Worm (Caenorhabditis elegans) whole organism, L4 larva: Measurements from ENCODE around the gene ncx-3.
"Not testable (repeated sequence)": the region's sequence is repeated elsewhere in the genome, so short reads cannot be mapped to it uniquely, and the experiment has no call there.

ENCODE experiments used
- aly-2 ChIP-seq: sonication (generic microtip); optimal IDR thresholded peaks from 2 replicates; lab custom pipeline; 2018; ENCODE audit warnings: missing biosample characterization, missing genetic modification characterization
- ceh-20 ChIP-seq: fragments of 200-800 bp; sonication (Bioruptor generic); IDR thresholded peaks from 2 replicates; pipeline ENCODE4 v1.3.6; 2022; ENCODE audit warnings: missing genetic modification reagents, missing genetic modification characterization, missing compliant biosample characterization
- ceh-28 ChIP-seq: fragments of 150-350 bp; optimal IDR thresholded peaks from 2 replicates; lab custom pipeline; 2014; ENCODE audit warnings: missing biosample characterization, missing genetic modification reagents, missing genetic modification characterization
- daf-12 ChIP-seq: fragments of 150-350 bp; optimal IDR thresholded peaks from 2 replicates; lab custom pipeline; 2014; ENCODE audit warnings: missing biosample characterization, missing genetic modification reagents, missing genetic modification characterization
- lin-39 ChIP-seq: fragments of 150-350 bp; optimal IDR thresholded peaks from 2 replicates; lab custom pipeline; 2014; ENCODE audit warnings: missing biosample characterization, missing genetic modification reagents, missing genetic modification characterization
- lir-3 ChIP-seq: sonication (generic microtip); optimal IDR thresholded peaks from 2 replicates; lab custom pipeline; 2016; ENCODE audit warnings: mild to moderate bottlenecking, missing genetic modification characterization, missing compliant biosample characterization
- nhr-42 ChIP-seq: fragments of 200-800 bp; sonication (Bioruptor generic); IDR thresholded peaks from 2 replicates; pipeline ENCODE4 v1.3.6; 2022; ENCODE audit warnings: missing genetic modification characterization, missing compliant biosample characterization
- nhr-76 ChIP-seq: fragments of 150-350 bp; optimal IDR thresholded peaks from 2 replicates; lab custom pipeline; 2014; ENCODE audit warnings: missing biosample characterization, missing genetic modification characterization
- skn-1 ChIP-seq: fragments of 150-350 bp; optimal IDR thresholded peaks from 2 replicates; lab custom pipeline; 2014; ENCODE audit warnings: missing biosample characterization, missing genetic modification characterization
- unc-39 ChIP-seq: sonication (generic microtip); optimal IDR thresholded peaks from 2 replicates; lab custom pipeline; 2017; ENCODE audit warnings: missing biosample characterization, missing genetic modification characterization
- unc-62 ChIP-seq, 3 experiments: fragments of 150-350 bp in 1 of 3; sonication (generic microtip); optimal IDR thresholded peaks in 2 of 3; peaks in 1 of 3; 1 replicate in 1 of 3; 2 replicates in 2 of 3; lab custom pipeline; 2014 to 2017; ENCODE audit warnings: missing biosample characterization in 3 of 3, missing genetic modification characterization in 3 of 3, missing genetic modification reagents in 3 of 3, missing genotype in 1 of 3

ce11 chrIV:10751740-10752139, 35.3 kb downstream of the ncx-3 start, which contains the start of gene T25B9.2:
- not testable (repeated sequence) for TF ChIP-seq aly-2 (tag; lab: Kevin White, UChicago); lir-3 (tag; lab: Kevin White, UChicago); daf-12 (tag; lab: Kevin White, UChicago); nhr-42 (GFP tag; lab: Robert Waterston, UW); unc-39 (tag; lab: Kevin White, UChicago); nhr-76 (tag; lab: Kevin White, UChicago); skn-1; unc-62 (GFP tag; optimal IDR thresholded peaks at IDR 0.05 in 1 of 2; lab: Kevin White, UChicago); unc-62 (tag; optimal IDR thresholded peaks at IDR 0.05; lab: Kevin White, UChicago); ceh-28; ceh-20 (GFP tag; lab: Robert Waterston, UW); lin-39 (tag; lab: Kevin White, UChicago)
